Worm (Caenorhabditis elegans) whole organism, L1 larva: ENCODE data around the gene F53F8.6.

ENCODE experiments used
- ama-1 ChIP-seq: fragments of 150-350 bp; optimal IDR thresholded peaks from 2 replicates; lab custom pipeline; 2014
- efl-1 ChIP-seq, 4 experiments: fragments of 150-350 bp; optimal IDR thresholded peaks in 3 of 4; peaks in 1 of 4; 1 replicate in 1 of 4; 2 replicates in 3 of 4; lab custom pipeline; 2014; ENCODE audit warnings: missing biosample characterization in 2 of 4, missing genetic modification characterization in 2 of 4, missing genetic modification reagents in 2 of 4
- irx-1 ChIP-seq: sonication (generic microtip); optimal IDR thresholded peaks from 2 replicates; lab custom pipeline; 2016; ENCODE audit warnings: missing genetic modification characterization, missing compliant biosample characterization
- lin-13 ChIP-seq: fragments of 150-350 bp; optimal IDR thresholded peaks from 2 replicates; lab custom pipeline; 2014; ENCODE audit warnings: missing biosample characterization, missing genetic modification reagents, missing genetic modification characterization
- lin-14 ChIP-seq: fragments of 200-800 bp; sonication (Bioruptor generic); optimal IDR thresholded peaks from 2 replicates; lab custom pipeline; 2018; ENCODE audit warnings: mild to moderate bottlenecking, missing genetic modification characterization, moderate library complexity, missing compliant biosample characterization
- lin-15B ChIP-seq: fragments of 150-350 bp; sonication (generic microtip); optimal IDR thresholded peaks from 3 replicates; lab custom pipeline; 2014; ENCODE audit warnings: missing biosample characterization, missing genetic modification characterization
- mdl-1 ChIP-seq, 2 experiments: fragments of 150-350 bp; optimal IDR thresholded peaks; 2 replicates each; lab custom pipeline; 2014 to 2017; ENCODE audit warnings: missing biosample characterization in 2 of 2, missing genetic modification characterization in 2 of 2, inconsistent platforms in 1 of 2
- nhr-11 ChIP-seq: fragments of 150-350 bp; optimal IDR thresholded peaks from 2 replicates; lab custom pipeline; 2014; ENCODE audit warnings: missing biosample characterization, missing genetic modification characterization
- nhr-12 ChIP-seq: sonication (generic microtip); optimal IDR thresholded peaks from 2 replicates; lab custom pipeline; 2017; ENCODE audit warnings: missing biosample characterization, missing genetic modification characterization
- nhr-76 ChIP-seq: sonication (generic microtip); optimal IDR thresholded peaks from 2 replicates; lab custom pipeline; 2017; ENCODE audit warnings: missing biosample characterization, missing genetic modification characterization
- rnt-1 ChIP-seq: sonication (generic microtip); optimal IDR thresholded peaks from 2 replicates; lab custom pipeline; 2016; ENCODE audit warnings: mild to moderate bottlenecking, missing genetic modification characterization, moderate library complexity, missing compliant biosample characterization
- unc-62 ChIP-seq: fragments of 150-350 bp; optimal IDR thresholded peaks from 2 replicates; lab custom pipeline; 2014; ENCODE audit warnings: missing biosample characterization, missing genetic modification reagents, missing genetic modification characterization
- ztf-11 ChIP-seq, 2 experiments: sonication (generic microtip); optimal IDR thresholded peaks; 2 replicates each; lab custom pipeline; 2016 to 2017; ENCODE audit warnings: missing genetic modification characterization in 2 of 2, missing biosample characterization in 1 of 2, missing compliant biosample characterization in 1 of 2
- ztf-4 ChIP-seq: fragments of 150-350 bp; optimal IDR thresholded peaks from 2 replicates; lab custom pipeline; 2014; ENCODE audit warnings: missing biosample characterization, missing genetic modification characterization

ce11 chrV:20712318-20712993, 8.4 kb downstream of the F53F8.6 start:
- TF ChIP-seq unc-62 (GFP tag; lab: Kevin White, UChicago) (no peak), efl-1 (optimal IDR thresholded peaks at IDR 0.05; lab: Kevin White, UChicago) (peak in 1 of 2 experiments; percentile 3), efl-1 (GFP tag; optimal IDR thresholded peaks at IDR 0.05 in 1 of 2; lab: Kevin White, UChicago) (peak in 1 of 2 experiments; percentile 92), lin-15B (tag; lab: Kevin White, UChicago) (no peak), nhr-12 (tag; lab: Kevin White, UChicago) (no peak), ztf-11 (tag; optimal IDR thresholded peaks at IDR 0.05; lab: Kevin White, UChicago) (no peak), nhr-11 (tag; lab: Kevin White, UChicago) (no peak), nhr-76 (no peak), rnt-1 (no peak), lin-14 (GFP tag; lab: Kevin White, UChicago) (no peak), irx-1 (tag; lab: Kevin White, UChicago) (peak; percentile 18), lin-13 (no peak), ztf-4 (tag; lab: Kevin White, UChicago) (no peak), mdl-1 (tag; optimal IDR thresholded peaks at IDR 0.05; lab: Kevin White, UChicago) (peak in 1 of 2 experiments; percentile 93), ama-1 (lab: Kevin White, UChicago) (no peak)
